Fruit fly (Drosophila melanogaster): ENCODE measurements around the gene CG11037.

Gene CG11037

DNA sequence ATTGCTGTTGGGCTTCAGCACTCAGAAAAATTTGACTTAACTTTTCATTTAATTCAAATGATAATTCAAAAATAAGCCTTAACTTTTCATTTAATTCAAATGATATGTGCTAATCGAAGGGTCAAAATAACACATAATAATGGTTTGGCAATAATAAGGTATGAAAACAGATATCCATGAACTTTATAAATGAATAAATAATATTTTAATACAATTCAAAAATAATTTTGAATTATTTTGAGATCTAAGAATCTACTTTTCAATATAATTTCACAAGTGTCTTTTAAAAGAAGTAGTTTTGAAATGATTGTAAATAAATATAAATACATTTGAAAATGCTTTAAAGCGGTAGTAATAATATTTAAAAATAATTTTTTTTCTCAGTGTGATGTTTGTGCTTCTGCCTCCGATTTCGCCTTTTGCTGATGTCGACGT lies 25.8 kb upstream of the CG11037 start:
- TF ChIP-seq CG9948 (tag; optimal IDR thresholded peaks at IDR 0.05) = peak; percentile 90
- no peak for TF ChIP-seq CG10348 (GFP tag; IDR thresholded peaks at IDR 0.05)
- no peak for TF ChIP-seq fd96Ca (GFP tag; IDR thresholded peaks at IDR 0.05)
- no peak for TF ChIP-seq Pif1B (GFP tag; optimal IDR thresholded peaks at IDR 0.05)
- peak; percentile 85 for TF ChIP-seq CG15710 (tag; optimal IDR thresholded peaks at IDR 0.05)
- TF ChIP-seq D1 (tag; optimal IDR thresholded peaks at IDR 0.05) = peak; percentile 87
- TF ChIP-seq Snoo (tag; optimal IDR thresholded peaks at IDR 0.05) = peak; percentile 59
- TF ChIP-seq CG17806 (tag; optimal IDR thresholded peaks at IDR 0.05) = peak; percentile 83
- TF ChIP-seq CG4496 (GFP tag; IDR thresholded peaks at IDR 0.05) = peak; percentile 47; the same call in 1 of the 3 replicates
- TF ChIP-seq rn (GFP tag; IDR thresholded peaks at IDR 0.05) = no peak; the same call in 1 of the 2 replicates
- no peak for TF ChIP-seq gl (tag; optimal IDR thresholded peaks at IDR 0.05)
- TF ChIP-seq CG14655 (GFP tag; optimal IDR thresholded peaks at IDR 0.05) = peak; percentile 88
- TF ChIP-seq Pif1A (GFP tag; optimal IDR thresholded peaks at IDR 0.05) = peak; percentile 22
- peak; percentile 80 for TF ChIP-seq CG34367 (tag; optimal IDR thresholded peaks at IDR 0.05)
- TF ChIP-seq CG12605 (GFP tag; IDR thresholded peaks at IDR 0.05) = peak; percentile 24; the same call in 1 of the 2 replicates
- TF ChIP-seq EcR (GFP tag; optimal IDR thresholded peaks at IDR 0.05) = no peak
- TF ChIP-seq CG13204 (GFP tag; optimal IDR thresholded peaks at IDR 0.05) = no peak
- peak; percentile 81 for TF ChIP-seq CG8301 (tag; optimal IDR thresholded peaks at IDR 0.05)
- peak; percentile 91 for TF ChIP-seq CG8159 (tag; optimal IDR thresholded peaks at IDR 0.05)
- 0 out of 2 replicates have a peak, but pooled peaks have one; percentile 16 for TF ChIP-seq CG32121 (GFP tag; IDR thresholded peaks at IDR 0.05)
- no peak for TF ChIP-seq Ets98B (GFP tag; IDR thresholded peaks at IDR 0.05)

DNA sequence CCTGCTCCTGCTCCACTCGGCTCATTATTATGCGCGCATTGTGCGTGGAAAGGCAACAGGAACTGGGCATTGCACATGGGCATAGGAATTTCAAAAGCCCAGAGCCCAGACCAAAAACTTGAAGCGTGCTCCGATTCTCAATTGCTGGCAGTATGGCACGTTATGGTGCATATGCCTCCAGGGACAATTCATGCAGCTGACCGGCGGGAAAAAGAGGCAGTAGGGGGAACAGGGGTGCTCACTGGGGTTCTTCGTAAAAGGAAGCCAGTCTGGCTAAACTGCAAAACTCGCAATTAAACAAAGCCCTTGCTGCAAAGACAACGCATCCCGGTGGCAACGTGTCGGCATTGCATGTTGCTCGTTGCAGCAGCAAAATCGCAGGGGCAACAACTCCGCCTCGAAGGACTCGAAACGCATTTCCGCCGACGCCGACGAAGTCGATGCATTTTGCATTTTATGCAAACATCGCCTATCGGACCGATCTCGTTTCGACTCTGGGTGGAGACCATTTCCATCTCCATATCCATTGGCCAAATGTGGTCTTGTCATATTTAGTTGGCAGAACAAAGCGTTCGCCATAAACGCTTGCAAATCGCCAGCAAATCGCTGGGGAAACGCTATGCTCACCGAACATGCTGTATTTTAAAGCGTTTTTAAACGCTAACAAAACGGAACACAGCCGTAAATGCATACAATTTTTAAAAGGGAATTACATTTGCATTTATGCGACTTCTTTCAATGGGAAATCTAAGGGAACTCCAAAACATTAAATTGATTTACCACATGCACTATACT lies 23.4 kb upstream of the CG11037 start:
- TF ChIP-seq Ets98B (GFP tag; IDR thresholded peaks at IDR 0.05) (no peak), CG13204 (GFP tag; optimal IDR thresholded peaks at IDR 0.05) (peak; percentile 38), CG4496 (GFP tag; IDR thresholded peaks at IDR 0.05) (no peak), CG10348 (GFP tag; IDR thresholded peaks at IDR 0.05) (no peak), rn (GFP tag; IDR thresholded peaks at IDR 0.05) (no peak), CG8301 (tag; optimal IDR thresholded peaks at IDR 0.05) (no peak), EcR (GFP tag; optimal IDR thresholded peaks at IDR 0.05) (peak; percentile 34), CG34367 (tag; optimal IDR thresholded peaks at IDR 0.05) (no peak)

DNA sequence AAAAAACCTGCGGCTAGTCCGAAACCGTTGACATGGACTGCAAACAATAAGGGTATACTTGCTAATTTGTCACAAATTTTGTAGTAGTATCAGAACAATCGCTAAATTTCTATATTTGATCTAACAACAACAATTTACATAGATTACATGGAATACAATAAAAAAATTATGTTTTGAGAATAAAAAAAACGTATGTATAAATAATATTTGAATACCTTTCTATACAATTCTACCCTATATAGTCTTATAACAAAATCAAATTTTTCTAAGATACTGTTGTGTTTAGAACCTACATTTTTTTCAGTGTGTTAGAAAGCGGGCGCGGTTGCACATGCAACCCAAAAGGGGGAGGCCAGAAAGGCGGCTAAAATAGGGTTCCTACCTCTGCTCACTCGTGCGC lies 22.1 kb upstream of the CG11037 start:
- peak; percentile 53 for TF ChIP-seq CG9948 (tag; optimal IDR thresholded peaks at IDR 0.05)
- TF ChIP-seq rn (GFP tag; IDR thresholded peaks at IDR 0.05) = no peak
- TF ChIP-seq Ets98B (GFP tag; IDR thresholded peaks at IDR 0.05) = no peak
- no peak for TF ChIP-seq fd96Ca (GFP tag; IDR thresholded peaks at IDR 0.05)
- TF ChIP-seq CG14655 (GFP tag; optimal IDR thresholded peaks at IDR 0.05) = peak; percentile 76
- peak; percentile 42; the same call in 1 of the 3 replicates for TF ChIP-seq CG4496 (GFP tag; IDR thresholded peaks at IDR 0.05)
- peak; percentile 39 for TF ChIP-seq CG17806 (tag; optimal IDR thresholded peaks at IDR 0.05)
- no peak for TF ChIP-seq CG34367 (tag; optimal IDR thresholded peaks at IDR 0.05)
- no peak for TF ChIP-seq Snoo (tag; optimal IDR thresholded peaks at IDR 0.05)
- no peak for TF ChIP-seq CG32121 (GFP tag; IDR thresholded peaks at IDR 0.05)
- TF ChIP-seq D1 (tag; optimal IDR thresholded peaks at IDR 0.05) = no peak
- TF ChIP-seq CG10348 (GFP tag; IDR thresholded peaks at IDR 0.05) = no peak
- TF ChIP-seq CG8301 (tag; optimal IDR thresholded peaks at IDR 0.05) = peak; percentile 68
- TF ChIP-seq EcR (GFP tag; optimal IDR thresholded peaks at IDR 0.05) = no peak
- TF ChIP-seq gl (tag; optimal IDR thresholded peaks at IDR 0.05) = no peak
- no peak for TF ChIP-seq CG13204 (GFP tag; optimal IDR thresholded peaks at IDR 0.05)
- TF ChIP-seq CG12605 (GFP tag; IDR thresholded peaks at IDR 0.05) = no peak
- peak; percentile 9 for TF ChIP-seq CG15710 (tag; optimal IDR thresholded peaks at IDR 0.05)
- peak; percentile 37 for TF ChIP-seq Pif1B (GFP tag; optimal IDR thresholded peaks at IDR 0.05)
- peak; percentile 38 for TF ChIP-seq CG8159 (tag; optimal IDR thresholded peaks at IDR 0.05)
- TF ChIP-seq Pif1A (GFP tag; optimal IDR thresholded peaks at IDR 0.05) = peak; percentile 41

DNA sequence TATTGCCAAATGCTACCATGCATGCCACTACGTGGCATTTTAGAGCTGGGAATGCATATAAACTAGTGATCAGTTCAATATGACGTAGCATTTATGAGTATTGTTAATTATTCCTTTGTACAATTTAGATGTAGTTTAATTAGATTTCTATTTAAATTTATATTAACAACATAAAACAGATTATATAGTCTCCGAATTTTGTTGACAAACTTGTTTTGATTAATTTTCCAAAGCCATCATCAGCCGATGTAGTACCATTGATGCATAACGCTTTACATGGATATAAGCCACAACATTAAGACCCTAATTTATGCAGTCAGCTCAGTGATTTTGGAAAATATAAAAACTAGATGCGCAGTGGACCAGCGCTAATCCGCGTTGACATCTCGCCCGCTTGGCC lies 21.4 kb upstream of the CG11037 start:
- TF ChIP-seq CG8301 (tag; optimal IDR thresholded peaks at IDR 0.05) (peak; percentile 24), Pif1B (GFP tag; optimal IDR thresholded peaks at IDR 0.05) (no peak), CG14655 (GFP tag; optimal IDR thresholded peaks at IDR 0.05) (peak; percentile 55), CG32121 (GFP tag; IDR thresholded peaks at IDR 0.05) (no peak), CG9948 (tag; optimal IDR thresholded peaks at IDR 0.05) (no peak), CG34367 (tag; optimal IDR thresholded peaks at IDR 0.05) (no peak), CG17806 (tag; optimal IDR thresholded peaks at IDR 0.05) (no peak)

DNA sequence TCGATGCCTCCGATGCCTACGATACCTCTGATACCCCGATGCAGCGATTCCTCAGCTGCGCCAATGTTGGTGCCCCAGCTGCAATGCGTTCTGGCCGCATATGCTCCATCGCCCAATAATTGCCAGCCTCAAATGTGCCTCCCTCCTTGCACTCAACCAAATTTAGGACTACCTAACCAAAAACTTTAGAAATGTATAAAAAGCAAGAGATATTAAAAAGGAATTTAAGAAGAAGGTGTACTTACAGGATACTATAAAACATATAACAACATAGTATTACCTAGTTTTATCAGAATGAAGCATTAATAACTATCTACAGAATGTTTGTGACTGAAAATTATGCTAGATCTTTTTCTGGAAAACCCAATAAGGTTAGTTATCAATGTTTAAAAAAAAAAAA lies 20.5 kb upstream of the CG11037 start:
- TF ChIP-seq rn (GFP tag; IDR thresholded peaks at IDR 0.05) = 0 out of 2 replicates have a peak, but pooled peaks have one; percentile 17
- peak; percentile 30 for TF ChIP-seq CG9948 (tag; optimal IDR thresholded peaks at IDR 0.05)
- peak; percentile 26 for TF ChIP-seq CG17806 (tag; optimal IDR thresholded peaks at IDR 0.05)
- TF ChIP-seq CG8301 (tag; optimal IDR thresholded peaks at IDR 0.05) = peak; percentile 42
- peak; percentile 18 for TF ChIP-seq Pif1B (GFP tag; optimal IDR thresholded peaks at IDR 0.05)
- no peak for TF ChIP-seq Snoo (tag; optimal IDR thresholded peaks at IDR 0.05)
- peak; percentile 8 for TF ChIP-seq CG15710 (tag; optimal IDR thresholded peaks at IDR 0.05)
- peak; percentile 2 for TF ChIP-seq Pif1A (GFP tag; optimal IDR thresholded peaks at IDR 0.05)
- peak; percentile 55 for TF ChIP-seq CG14655 (GFP tag; optimal IDR thresholded peaks at IDR 0.05)
- TF ChIP-seq CG8159 (tag; optimal IDR thresholded peaks at IDR 0.05) = peak; percentile 26
- no peak for TF ChIP-seq CG32121 (GFP tag; IDR thresholded peaks at IDR 0.05)
- TF ChIP-seq CG10348 (GFP tag; IDR thresholded peaks at IDR 0.05) = no peak
